Fruit fly (Drosophila melanogaster) whole organism, embryonic: ENCODE measurements around the gene plum.

Experiments used
- Abd-B ChIP-seq: fragments of 200-800 bp; sonication (Bioruptor generic); optimal IDR thresholded peaks from 2 replicates; lab custom pipeline; 2018; ENCODE audit warnings: missing biosample characterization, mild to moderate bottlenecking, missing genetic modification characterization, moderate library complexity
- CG10979 ChIP-seq: fragments of 200-800 bp; sonication (Bioruptor generic); optimal IDR thresholded peaks from 2 replicates; lab custom pipeline; 2018; ENCODE audit warnings: missing biosample characterization, mild to moderate bottlenecking, missing genetic modification characterization, moderate library complexity
- CG11085 ChIP-seq: fragments of 200-800 bp; sonication (Bioruptor generic); IDR thresholded peaks from 2 replicates; pipeline ENCODE4 v1.3.6; 2022; ENCODE audit warnings: missing biosample characterization, missing genetic modification characterization
- CG11504 ChIP-seq: fragments of 200-800 bp; sonication (Bioruptor generic); optimal IDR thresholded peaks from 3 replicates; lab custom pipeline; 2019; ENCODE audit warnings: missing biosample characterization, mild to moderate bottlenecking, missing genetic modification characterization, moderate library complexity
- CG12659 ChIP-seq: fragments of 200-800 bp; sonication (Bioruptor generic); optimal IDR thresholded peaks from 3 replicates; lab custom pipeline; 2017; ENCODE audit warnings: mild to moderate bottlenecking, missing biosample characterization, missing genetic modification reagents, missing genetic modification characterization
- CG13296 ChIP-seq: fragments of 200-800 bp; sonication (Bioruptor generic); optimal IDR thresholded peaks from 3 replicates; lab custom pipeline; 2018; ENCODE audit warnings: missing biosample characterization, mild to moderate bottlenecking, missing genetic modification characterization
- CG13775 ChIP-seq: fragments of 200-800 bp; sonication (Bioruptor generic); optimal IDR thresholded peaks from 3 replicates; lab custom pipeline; 2017; ENCODE audit warnings: missing biosample characterization, mild to moderate bottlenecking, missing genetic modification characterization
- CG14050 ChIP-seq: fragments of 200-800 bp; sonication (Bioruptor generic); IDR thresholded peaks from 3 replicates; pipeline ENCODE4 v1.3.6; 2022; ENCODE audit warnings: missing biosample characterization, missing genetic modification characterization
- CG14710 ChIP-seq: fragments of 200-800 bp; sonication (Bioruptor generic); optimal IDR thresholded peaks from 3 replicates; lab custom pipeline; 2019; ENCODE audit warnings: missing biosample characterization, mild to moderate bottlenecking, missing genetic modification characterization, moderate library complexity
- CG15011 ChIP-seq: fragments of 200-800 bp; sonication (Bioruptor generic); optimal IDR thresholded peaks from 3 replicates; lab custom pipeline; 2018; ENCODE audit warnings: missing biosample characterization, mild to moderate bottlenecking, missing genetic modification characterization
- CG1647 ChIP-seq: fragments of 200-800 bp; sonication (Bioruptor generic); optimal IDR thresholded peaks from 3 replicates; lab custom pipeline; 2016; ENCODE audit warnings: missing biosample characterization, missing genetic modification characterization
- CG17359 ChIP-seq: fragments of 200-800 bp; sonication (Bioruptor generic); optimal IDR thresholded peaks from 3 replicates; lab custom pipeline; 2018; ENCODE audit warnings: missing biosample characterization, mild to moderate bottlenecking, missing genetic modification characterization, moderate library complexity
- CG17361 ChIP-seq: fragments of 200-800 bp; sonication (Bioruptor generic); IDR thresholded peaks from 3 replicates; pipeline ENCODE4 v1.3.6; 2022; ENCODE audit warnings: missing biosample characterization, missing genetic modification characterization
- CG17829 ChIP-seq: fragments of 200-800 bp; optimal IDR thresholded peaks from 2 replicates; lab custom pipeline; 2019; ENCODE audit warnings: missing biosample characterization, mild to moderate bottlenecking, missing genetic modification characterization, moderate library complexity
- CG18476 ChIP-seq: fragments of 200-800 bp; sonication (Bioruptor generic); optimal IDR thresholded peaks from 2 replicates; lab custom pipeline; 2016; ENCODE audit warnings: missing biosample characterization, mild to moderate bottlenecking, missing genetic modification characterization
- CG2678 ChIP-seq: fragments of 200-800 bp; sonication (Bioruptor generic); optimal IDR thresholded peaks from 3 replicates; lab custom pipeline; 2019; ENCODE audit warnings: missing biosample characterization, mild to moderate bottlenecking, missing genetic modification characterization, moderate library complexity
- CG4617 ChIP-seq: fragments of 200-800 bp; sonication (Bioruptor generic); optimal IDR thresholded peaks from 3 replicates; lab custom pipeline; 2016; ENCODE audit warnings: missing biosample characterization, missing genetic modification characterization, borderline replicate concordance
- CG4707 ChIP-seq: fragments of 200-800 bp; sonication (Bioruptor generic); optimal IDR thresholded peaks from 2 replicates; lab custom pipeline; 2018; ENCODE audit warnings: missing biosample characterization, mild to moderate bottlenecking, missing genetic modification characterization, moderate library complexity
- CG7839 ChIP-seq: fragments of 200-800 bp; sonication (Bioruptor generic); optimal IDR thresholded peaks from 3 replicates; lab custom pipeline; 2018; ENCODE audit warnings: missing biosample characterization, mild to moderate bottlenecking, missing genetic modification characterization, moderate library complexity
- CG9215 ChIP-seq: fragments of 200-800 bp; sonication (Bioruptor generic); IDR thresholded peaks from 2 replicates; pipeline ENCODE4 v1.3.6; 2022; ENCODE audit warnings: missing biosample characterization, missing genetic modification characterization
- Camta ChIP-seq: fragments of 200-800 bp; sonication (Bioruptor generic); optimal IDR thresholded peaks from 2 replicates; lab custom pipeline; 2016; ENCODE audit warnings: missing biosample characterization, missing genetic modification characterization
- CoRest ChIP-seq: fragments of 200-800 bp; sonication (Bioruptor generic); optimal IDR thresholded peaks from 3 replicates; lab custom pipeline; 2018; ENCODE audit warnings: missing biosample characterization, mild to moderate bottlenecking, missing genetic modification characterization, moderate library complexity
- HHEX ChIP-seq: fragments of 200-800 bp; sonication (Bioruptor generic); optimal IDR thresholded peaks from 3 replicates; lab custom pipeline; 2017; ENCODE audit warnings: missing biosample characterization, mild to moderate bottlenecking, missing genetic modification characterization, missing genetic modification reagents
- Hr78 ChIP-seq, 2 experiments: fragments of 200-800 bp in 1 of 2; fragments of >200 bp in 1 of 2; sonication (Bioruptor generic) in 1 of 2; optimal IDR thresholded peaks; 2 replicates each; lab custom pipeline; 2017 to 2019; ENCODE audit warnings: missing biosample characterization in 2 of 2, missing genetic modification characterization in 2 of 2, mild to moderate bottlenecking in 1 of 2, moderate library complexity in 1 of 2
- MTF-1 ChIP-seq: fragments of 200-800 bp; sonication (Bioruptor generic); optimal IDR thresholded peaks from 2 replicates; lab custom pipeline; 2018; ENCODE audit warnings: missing biosample characterization, mild to moderate bottlenecking, missing genetic modification characterization, borderline replicate concordance
- Med ChIP-seq: fragments of 200-800 bp; sonication (Bioruptor generic); peaks from one replicate; lab custom pipeline; 2016; ENCODE audit warnings: missing biosample characterization, missing genetic modification characterization, mild to moderate bottlenecking, inconsistent platforms, moderate library complexity
- PHDP ChIP-seq: fragments of 200-800 bp; sonication (Bioruptor generic); optimal IDR thresholded peaks from 3 replicates; lab custom pipeline; 2018; ENCODE audit warnings: missing biosample characterization, mild to moderate bottlenecking, missing genetic modification characterization, moderate library complexity
- Rfx ChIP-seq: fragments of 200-800 bp; sonication (Bioruptor generic); IDR thresholded peaks from 2 replicates; pipeline ENCODE4 v1.3.6; 2022; ENCODE audit warnings: missing biosample characterization, missing genetic modification characterization
- bsh ChIP-seq, 2 experiments: fragments of 200-800 bp; sonication (Bioruptor generic); optimal IDR thresholded peaks; 2 replicates each; lab custom pipeline; 2017 to 2018; ENCODE audit warnings: mild to moderate bottlenecking in 2 of 2, missing biosample characterization in 2 of 2, missing genetic modification characterization in 2 of 2, moderate library complexity in 1 of 2
- crol ChIP-seq: fragments of 200-800 bp; sonication (Bioruptor generic); IDR thresholded peaks from 2 replicates; pipeline ENCODE4 v1.3.6; 2022; ENCODE audit warnings: missing biosample characterization, missing genetic modification characterization
- dmrt99B ChIP-seq: fragments of 200-800 bp; sonication (Bioruptor generic); optimal IDR thresholded peaks from 2 replicates; lab custom pipeline; 2018; ENCODE audit warnings: missing biosample characterization, mild to moderate bottlenecking, missing genetic modification characterization, moderate library complexity
- eve ChIP-seq, 2 experiments: fragments of >200 bp; optimal IDR thresholded peaks; 2 replicates each; lab custom pipeline; 2017; ENCODE audit warnings: missing biosample characterization in 2 of 2, missing genetic modification characterization in 2 of 2
- ewg ChIP-seq: fragments of 200-800 bp; sonication (Bioruptor generic); optimal IDR thresholded peaks from 3 replicates; lab custom pipeline; 2017; ENCODE audit warnings: mild to moderate bottlenecking, missing biosample characterization, missing genetic modification reagents, missing genetic modification characterization
- fd96Cb ChIP-seq: fragments of 200-800 bp; sonication (Bioruptor generic); optimal IDR thresholded peaks from 2 replicates; lab custom pipeline; 2018; ENCODE audit warnings: missing biosample characterization, mild to moderate bottlenecking, missing genetic modification characterization, moderate library complexity
- hkb ChIP-seq, 2 experiments: fragments of 200-800 bp in 1 of 2; fragments of >200 bp in 1 of 2; sonication (Bioruptor generic) in 1 of 2; IDR thresholded peaks in 1 of 2; optimal IDR thresholded peaks in 1 of 2; 2 replicates each; pipeline versions ENCODE4 v1.3.6 to Lab custom; 2017 to 2022; ENCODE audit warnings: missing biosample characterization in 1 of 2, missing genetic modification characterization in 1 of 2
- ind ChIP-seq: fragments of 200-800 bp; sonication (Bioruptor generic); optimal IDR thresholded peaks from 3 replicates; lab custom pipeline; 2016; ENCODE audit warnings: missing biosample characterization, missing genetic modification characterization
- jumu ChIP-seq: fragments of 200-800 bp; sonication (Bioruptor generic); optimal IDR thresholded peaks from 3 replicates; lab custom pipeline; 2016; ENCODE audit warnings: missing biosample characterization, missing genetic modification characterization
- lmd ChIP-seq: fragments of 200-800 bp; sonication (Bioruptor generic); IDR thresholded peaks from 2 replicates; pipeline ENCODE4 v1.3.6; 2022; ENCODE audit warnings: missing biosample characterization, missing genetic modification characterization
- lola ChIP-seq, 3 experiments: fragments of >200 bp in 2 of 3; fragments of 200-800 bp in 1 of 3; sonication (Bioruptor generic) in 1 of 3; optimal IDR thresholded peaks; 2 replicates each; lab custom pipeline; 2017 to 2019; ENCODE audit warnings: missing biosample characterization in 3 of 3, missing genetic modification characterization in 3 of 3, mild to moderate bottlenecking in 1 of 3, moderate library complexity in 1 of 3
- odd ChIP-seq: fragments of 200-800 bp; sonication (Bioruptor generic); optimal IDR thresholded peaks from 2 replicates; lab custom pipeline; 2017; ENCODE audit warnings: missing biosample characterization, mild to moderate bottlenecking, missing genetic modification characterization
- phol ChIP-seq: fragments of 200-800 bp; sonication (Bioruptor generic); optimal IDR thresholded peaks from 3 replicates; lab custom pipeline; 2018; ENCODE audit warnings: missing biosample characterization, mild to moderate bottlenecking, missing genetic modification characterization, moderate library complexity
- pnt ChIP-seq: fragments of 200-800 bp; sonication (Bioruptor generic); optimal IDR thresholded peaks from 3 replicates; lab custom pipeline; 2016; ENCODE audit warnings: missing biosample characterization, missing genetic modification characterization
- run ChIP-seq: fragments of 200-800 bp; sonication (Bioruptor generic); optimal IDR thresholded peaks from 3 replicates; lab custom pipeline; 2018; ENCODE audit warnings: missing biosample characterization, mild to moderate bottlenecking, missing genetic modification characterization
- sens ChIP-seq: fragments of 200-800 bp; sonication (Bioruptor generic); peaks from one replicate; lab custom pipeline; 2016; ENCODE audit warnings: missing biosample characterization, missing genetic modification characterization
- trem ChIP-seq: fragments of 200-800 bp; optimal IDR thresholded peaks from 3 replicates; lab custom pipeline; 2019; ENCODE audit warnings: missing biosample characterization, mild to moderate bottlenecking, missing genetic modification characterization, moderate library complexity
- tx ChIP-seq: fragments of 200-800 bp; sonication (Bioruptor generic); optimal IDR thresholded peaks from 2 replicates; lab custom pipeline; 2016; ENCODE audit warnings: missing biosample characterization, missing genetic modification characterization
- unpg ChIP-seq: fragments of 200-800 bp; sonication (Bioruptor generic); optimal IDR thresholded peaks from 3 replicates; lab custom pipeline; 2018; ENCODE audit warnings: missing biosample characterization, mild to moderate bottlenecking, missing genetic modification characterization, moderate library complexity
- zfh1 ChIP-seq: fragments of 200-800 bp; sonication (Bioruptor generic); IDR thresholded peaks from 3 replicates; pipeline ENCODE4 v1.3.6; 2022; ENCODE audit warnings: missing biosample characterization, missing genetic modification characterization

plum gene

DNA sequence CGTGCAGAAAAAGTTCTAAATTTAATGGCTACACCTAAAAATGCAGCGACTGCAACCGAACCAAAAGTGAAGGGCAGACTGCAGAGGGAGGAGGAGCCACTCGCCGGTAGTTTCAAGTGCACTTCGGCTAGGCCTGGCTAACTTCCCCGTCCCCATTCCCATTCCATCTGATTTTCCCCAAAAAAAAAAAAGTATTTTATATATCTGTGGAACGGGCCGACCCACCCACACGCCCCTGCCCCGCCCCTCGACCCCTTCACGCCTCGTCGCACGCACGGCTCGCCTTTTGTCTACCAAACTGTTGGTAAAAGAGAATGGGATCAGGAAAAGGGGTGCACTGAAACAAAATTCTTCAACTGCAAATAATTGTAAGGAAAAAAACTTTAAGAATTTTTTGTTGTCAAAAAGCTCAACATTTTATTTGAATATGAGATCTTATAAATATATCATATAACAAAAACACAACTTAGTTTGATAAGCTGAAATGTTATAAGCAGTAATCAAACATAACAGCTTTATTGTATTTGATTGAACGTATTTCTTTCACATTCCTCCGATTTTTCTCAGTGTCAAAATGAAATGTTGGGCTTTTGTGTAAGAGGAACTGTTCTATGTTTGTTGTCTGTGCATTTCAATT, 91.0 kb downstream of the plum start (continued):
- peak; percentile 40 for TF ChIP-seq HHEX
- TF ChIP-seq CG17361 (GFP tag; lab: Robert Waterston, UW) = peak; percentile 84
- TF ChIP-seq CG10979 = peak; percentile 77
- TF ChIP-seq MTF-1 (GFP tag; lab: Kevin White, UChicago) = no peak
- TF ChIP-seq CG11085 (GFP tag; lab: Robert Waterston, UW) = no peak
- TF ChIP-seq CG4617 = no peak
- peak; percentile 35 for TF ChIP-seq CG18476
- peak; percentile 25 for TF ChIP-seq CG15011 (GFP tag; lab: Kevin White, UChicago)
- peak; percentile 49 for TF ChIP-seq CoRest (tag; lab: Kevin White, UChicago)
- TF ChIP-seq CG14710 (tag; lab: Kevin White, UChicago) = no peak
- TF ChIP-seq CG13296 (GFP tag; lab: Kevin White, UChicago) = peak; percentile 20
- peak in 1 of 3 experiments; percentile 33 for TF ChIP-seq lola (GFP tag; optimal IDR thresholded peaks at IDR 0.05; lab: Kevin White, UChicago)
- peak; percentile 77 for TF ChIP-seq dmrt99B
- no peak for TF ChIP-seq hkb (optimal IDR thresholded peaks at IDR 0.05; lab: Kevin White, UChicago)
- TF ChIP-seq hkb (GFP tag; IDR thresholded peaks at IDR 0.05; lab: Robert Waterston, UW) = peak; percentile 64
- peak; percentile 13; the same call in 1 of the 3 replicates for TF ChIP-seq CG14050 (GFP tag; lab: Robert Waterston, UW)
- peak; percentile 72 for TF ChIP-seq CG7839 (tag; lab: Kevin White, UChicago)
- peak; percentile 59; the same call in 2 of the 3 replicates for TF ChIP-seq zfh1 (GFP tag; lab: Robert Waterston, UW)
- peak; percentile 83 for TF ChIP-seq CG17359 (tag; lab: Kevin White, UChicago)
- TF ChIP-seq crol (GFP tag; lab: Robert Waterston, UW) = peak; percentile 74
- TF ChIP-seq phol (tag; lab: Kevin White, UChicago) = peak; percentile 87
- TF ChIP-seq CG13775 (GFP tag; lab: Kevin White, UChicago) = peak; percentile 8
- TF ChIP-seq CG12659 (GFP tag; lab: Kevin White, UChicago) = peak; percentile 41
- TF ChIP-seq pnt (GFP tag; lab: Kevin White, UChicago) = peak; percentile 26
- peak; percentile 22 for TF ChIP-seq ewg (GFP tag; lab: Kevin White, UChicago)
- peak; percentile 58 for TF ChIP-seq trem (tag; lab: Kevin White, UChicago)
- TF ChIP-seq Camta (GFP tag; lab: Kevin White, UChicago) = no peak
- peak; percentile 69 for TF ChIP-seq CG17829
- peak; percentile 35 for TF ChIP-seq ind (GFP tag; lab: Kevin White, UChicago)
- TF ChIP-seq CG9215 (GFP tag; lab: Robert Waterston, UW) = 0 out of 2 replicates have a peak, but pooled peaks have one; percentile 16
- TF ChIP-seq run = peak; percentile 49
- TF ChIP-seq CG1647 (GFP tag; lab: Kevin White, UChicago) = no peak
- peak; percentile 56 for TF ChIP-seq Abd-B (GFP tag; lab: Kevin White, UChicago)

DNA sequence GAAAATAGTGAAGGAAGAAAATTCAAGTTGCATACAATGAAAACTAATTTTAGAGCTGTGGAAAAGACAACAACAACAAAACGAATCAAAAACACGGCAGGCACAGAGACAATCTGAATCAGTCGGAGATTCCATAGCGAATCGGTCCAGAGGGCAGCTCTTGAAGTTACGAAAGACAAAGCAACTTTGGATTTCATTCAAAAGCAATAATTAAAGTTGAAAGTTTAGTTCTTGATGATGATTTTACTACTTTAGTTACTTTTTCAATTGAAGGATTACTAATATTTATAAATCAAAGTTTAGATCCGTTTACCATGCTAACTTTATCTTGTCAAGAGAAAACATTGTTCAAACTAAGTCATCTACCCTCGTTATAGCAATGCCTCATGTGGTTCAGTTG, 91.7 kb downstream of the plum start:
- TF ChIP-seq fd96Cb = peak; percentile 1
- no peak for TF ChIP-seq CG4707
- no peak for TF ChIP-seq eve (GFP tag; optimal IDR thresholded peaks at IDR 0.05; lab: Kevin White, UChicago)
- no peak for TF ChIP-seq Hr78 (GFP tag; optimal IDR thresholded peaks at IDR 0.05; lab: Kevin White, UChicago)
- TF ChIP-seq hkb (optimal IDR thresholded peaks at IDR 0.05; lab: Kevin White, UChicago) = peak; percentile 98
- no peak for TF ChIP-seq hkb (GFP tag; IDR thresholded peaks at IDR 0.05; lab: Robert Waterston, UW)
- peak; percentile 9 for TF ChIP-seq Med
- TF ChIP-seq tx = no peak
- TF ChIP-seq CG2678 (tag; lab: Kevin White, UChicago) = peak; percentile 44
- TF ChIP-seq CG11504 (tag; lab: Kevin White, UChicago) = peak; percentile 26
- peak in 1 of 2 experiments; percentile 4 for TF ChIP-seq bsh (GFP tag; optimal IDR thresholded peaks at IDR 0.05; lab: Kevin White, UChicago)
- 0 out of 2 replicates have a peak, but pooled peaks have one; percentile 19 for TF ChIP-seq lmd (GFP tag; lab: Robert Waterston, UW)
- TF ChIP-seq Rfx = peak; percentile 34; the same call in 1 of the 2 replicates
- peak; percentile 8 for TF ChIP-seq unpg (GFP tag; lab: Kevin White, UChicago)
- TF ChIP-seq jumu (GFP tag; lab: Kevin White, UChicago) = no peak
- TF ChIP-seq PHDP (tag; lab: Kevin White, UChicago) = peak; percentile 4
- no peak for TF ChIP-seq odd
- TF ChIP-seq sens = peak; percentile 79
